Fruit fly (Drosophila melanogaster): ENCODE measurements around the gene vn.

Gene vn

dm6 chr3L:5810633-5811341, 34.7 kb downstream of the vn start, which contains the start of the genes S6k and kri (continued):
- no peak for TF ChIP-seq prd (optimal IDR thresholded peaks at IDR 0.05)
- TF ChIP-seq prd (GFP tag; IDR thresholded peaks at IDR 0.05): no peak
- no peak for TF ChIP-seq CG14860 (GFP tag; IDR thresholded peaks at IDR 0.05; ENCODE audit: partially characterized antibody)
- TF ChIP-seq Asciz (GFP tag; optimal IDR thresholded peaks at IDR 0.05): no peak
- TF ChIP-seq CG4404 (GFP tag; IDR thresholded peaks at IDR 0.05): no peak
- TF ChIP-seq bowl (GFP tag; IDR thresholded peaks at IDR 0.05): no peak
- TF ChIP-seq BtbVII (GFP tag; optimal IDR thresholded peaks at IDR 0.05): no peak
- no peak for TF ChIP-seq p53 (GFP tag; optimal IDR thresholded peaks at IDR 0.05)
- no peak for TF ChIP-seq fd3F (GFP tag; optimal IDR thresholded peaks at IDR 0.05)
- TF ChIP-seq CG34422 (GFP tag; IDR thresholded peaks at IDR 0.05): peak; percentile 38; the same call in 1 of the 3 replicates
- TF ChIP-seq repo (GFP tag; optimal IDR thresholded peaks at IDR 0.05): no peak
- TF ChIP-seq CG7786 (GFP tag; optimal IDR thresholded peaks at IDR 0.05): no peak
- no peak for TF ChIP-seq CG9437 (GFP tag; optimal IDR thresholded peaks at IDR 0.05)
- TF ChIP-seq chif (GFP tag; optimal IDR thresholded peaks at IDR 0.05): peak in 1 of 2 experiments; percentile 0
- TF ChIP-seq pan (optimal IDR thresholded peaks at IDR 0.05): no peak
- peak in 1 of 2 experiments; percentile 26 for TF ChIP-seq pan (GFP tag; optimal IDR thresholded peaks at IDR 0.05 in 1 of 2, IDR thresholded peaks at IDR 0.05 in 1 of 2)
- no peak for TF ChIP-seq CG1529 (GFP tag; optimal IDR thresholded peaks at IDR 0.05)
- no peak for TF ChIP-seq Poxn (GFP tag; IDR thresholded peaks at IDR 0.05)
- no peak for TF ChIP-seq ase (GFP tag; IDR thresholded peaks at IDR 0.05)
- peak; percentile 58 for TF ChIP-seq CG33213 (GFP tag; optimal IDR thresholded peaks at IDR 0.05)
- no peak for TF ChIP-seq eve (GFP tag; optimal IDR thresholded peaks at IDR 0.05)
- TF ChIP-seq Doc3 (GFP tag; IDR thresholded peaks at IDR 0.05; ENCODE audit: partially characterized antibody): no peak
- no peak for TF ChIP-seq her (GFP tag; optimal IDR thresholded peaks at IDR 0.05)
- TF ChIP-seq CG33557 (GFP tag; optimal IDR thresholded peaks at IDR 0.05): no peak
- TF ChIP-seq CG17829 (tag; optimal IDR thresholded peaks at IDR 0.05): peak; percentile 22
- TF ChIP-seq CG9797 (GFP tag; optimal IDR thresholded peaks at IDR 0.05): peak; percentile 96
- TF ChIP-seq CG17802 (tag; optimal IDR thresholded peaks at IDR 0.05): no peak
- no peak for TF ChIP-seq slou (GFP tag; optimal IDR thresholded peaks at IDR 0.05)
- TF ChIP-seq CG1233 (GFP tag; optimal IDR thresholded peaks at IDR 0.05): peak; percentile 15
- no peak for TF ChIP-seq bsh (GFP tag; optimal IDR thresholded peaks at IDR 0.05)
- no peak for TF ChIP-seq CG8281 (tag; optimal IDR thresholded peaks at IDR 0.05)
- TF ChIP-seq Tbp (GFP tag; optimal IDR thresholded peaks at IDR 0.05): no peak
- TF ChIP-seq ranshi (GFP tag; IDR thresholded peaks at IDR 0.05): no peak
- TF ChIP-seq CG7928 (GFP tag; optimal IDR thresholded peaks at IDR 0.05): peak; percentile 14
- TF ChIP-seq ind (GFP tag; optimal IDR thresholded peaks at IDR 0.05): no peak
- TF ChIP-seq CG16779 (GFP tag; IDR thresholded peaks at IDR 0.05): no peak
- no peak for TF ChIP-seq Ravus (GFP tag; IDR thresholded peaks at IDR 0.05)
- no peak for TF ChIP-seq Hand (GFP tag; optimal IDR thresholded peaks at IDR 0.05)
- TF ChIP-seq bbx (GFP tag; IDR thresholded peaks at IDR 0.05; ENCODE audit: partially characterized antibody): no peak
- no peak for TF ChIP-seq CG14965 (GFP tag; optimal IDR thresholded peaks at IDR 0.05; ENCODE audit: borderline replicate concordance)
- peak; percentile 87 for TF ChIP-seq MBD-R2 (GFP tag; IDR thresholded peaks at IDR 0.05)
- no peak for TF ChIP-seq CG7372 (GFP tag; IDR thresholded peaks at IDR 0.05)
- TF ChIP-seq CG13287 (GFP tag; IDR thresholded peaks at IDR 0.05; ENCODE audit: partially characterized antibody): peak; percentile 45; the same call in 1 of the 2 replicates
- TF ChIP-seq GATAe (GFP tag; conservative IDR thresholded peaks at IDR 0.05): no peak
- TF ChIP-seq ash1 (GFP tag; optimal IDR thresholded peaks at IDR 0.05): no peak
- no peak for TF ChIP-seq unpg (GFP tag; optimal IDR thresholded peaks at IDR 0.05)
- peak; percentile 16; the same call in 1 of the 2 replicates for TF ChIP-seq onecut (GFP tag; IDR thresholded peaks at IDR 0.05)
- TF ChIP-seq Doc2 (GFP tag; IDR thresholded peaks at IDR 0.05): no peak
- TF ChIP-seq CG2712 (tag; optimal IDR thresholded peaks at IDR 0.05): peak; percentile 9
- no peak for TF ChIP-seq kay (GFP tag; optimal IDR thresholded peaks at IDR 0.05)

All from whole organism, embryonic.